Worm (Caenorhabditis elegans) whole organism, L2 larva: ENCODE results near the gene sor-1.

Experiments used
- C34F6.9 ChIP-seq: fragments of 150-350 bp; optimal IDR thresholded peaks from 2 replicates; lab custom pipeline; 2014; ENCODE audit warnings: missing biosample characterization, missing genetic modification characterization
- ama-1 ChIP-seq: fragments of 150-350 bp; optimal IDR thresholded peaks from 2 replicates; lab custom pipeline; 2018; ENCODE audit warnings: inconsistent platforms
- dmd-4 ChIP-seq: sonication (generic microtip); optimal IDR thresholded peaks from 2 replicates; lab custom pipeline; 2017; ENCODE audit warnings: missing biosample characterization, missing genetic modification characterization
- egl-27 ChIP-seq: sonication (generic microtip); optimal IDR thresholded peaks from 3 replicates; lab custom pipeline; 2017; ENCODE audit warnings: missing biosample characterization, missing genetic modification reagents, missing genetic modification characterization
- elt-3 ChIP-seq: sonication (generic microtip); optimal IDR thresholded peaks from 2 replicates; lab custom pipeline; 2017; ENCODE audit warnings: missing biosample characterization, missing genetic modification characterization
- lsy-2 ChIP-seq, 2 experiments: fragments of 150-350 bp in 1 of 2; sonication (generic microtip) in 1 of 2; optimal IDR thresholded peaks; 2 replicates each; lab custom pipeline; 2014 to 2017; ENCODE audit warnings: missing biosample characterization in 2 of 2, missing genetic modification characterization in 2 of 2
- mdl-1 ChIP-seq, 2 experiments: fragments of 150-350 bp in 1 of 2; sonication (generic microtip) in 1 of 2; optimal IDR thresholded peaks; 2 replicates each; lab custom pipeline; 2017; ENCODE audit warnings: missing biosample characterization in 2 of 2, missing genetic modification characterization in 2 of 2
- nhr-10 ChIP-seq: sonication (generic microtip); optimal IDR thresholded peaks from 2 replicates; lab custom pipeline; 2017; ENCODE audit warnings: missing biosample characterization, missing genetic modification characterization
- nhr-12 ChIP-seq: fragments of 150-350 bp; optimal IDR thresholded peaks from 2 replicates; lab custom pipeline; 2014; ENCODE audit warnings: missing biosample characterization, missing genetic modification characterization
- skn-1 ChIP-seq: sonication (generic microtip); optimal IDR thresholded peaks from 2 replicates; lab custom pipeline; 2017; ENCODE audit warnings: missing biosample characterization, missing genetic modification characterization
- unc-39 ChIP-seq: fragments of 150-350 bp; optimal IDR thresholded peaks from 2 replicates; lab custom pipeline; 2014; ENCODE audit warnings: missing biosample characterization, missing genetic modification characterization
- zag-1 ChIP-seq: fragments of 150-350 bp; optimal IDR thresholded peaks from 2 replicates; lab custom pipeline; 2014; ENCODE audit warnings: missing biosample characterization, missing genetic modification characterization

DNA sequence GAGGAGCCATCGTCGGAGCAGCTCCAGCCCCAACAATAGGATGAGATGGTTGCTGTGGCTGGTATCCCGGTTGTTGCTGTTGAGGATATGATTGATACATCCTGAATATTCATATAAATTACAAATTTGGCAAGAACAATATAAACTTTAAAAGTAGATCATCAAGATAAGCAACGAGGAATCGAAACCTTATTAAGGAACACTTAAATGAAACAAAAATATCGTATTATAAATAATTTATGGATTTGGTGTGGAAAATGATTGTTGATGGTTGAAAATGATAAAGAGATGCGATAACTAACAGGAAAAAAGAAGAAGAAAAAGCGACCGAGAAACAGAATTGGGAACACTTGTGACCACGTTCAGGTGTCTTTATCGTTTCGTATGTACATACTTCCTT lies 21.3 kb downstream of the sor-1 start, which contains the start of gene pqn-96:
- TF ChIP-seq nhr-10 (tag; lab: Kevin White, UChicago) (no peak), elt-3 (no peak), ama-1 (lab: Kevin White, UChicago) (no peak), egl-27 (tag; lab: Kevin White, UChicago) (no peak), mdl-1 (tag; optimal IDR thresholded peaks at IDR 0.05; lab: Kevin White, UChicago) (no peak), skn-1 (tag; lab: Kevin White, UChicago) (no peak), zag-1 (no peak), unc-39 (no peak), nhr-12 (tag; lab: Kevin White, UChicago) (no peak), lsy-2 (tag; optimal IDR thresholded peaks at IDR 0.05; lab: Kevin White, UChicago) (no peak), C34F6.9 (tag; lab: Kevin White, UChicago) (no peak), dmd-4 (tag; lab: Kevin White, UChicago) (no peak)
